Worm (Caenorhabditis elegans) whole organism, early embryonic: ENCODE results near the gene M05D6.5.

Source experiments
- F13C5.2 ChIP-seq: sonication (generic microtip); optimal IDR thresholded peaks from 2 replicates; lab custom pipeline; 2017; ENCODE audit warnings: mild to moderate bottlenecking, missing genetic modification characterization, inconsistent platforms, missing compliant biosample characterization
- aly-1 ChIP-seq: sonication (generic microtip); optimal IDR thresholded peaks from 2 replicates; lab custom pipeline; 2016; ENCODE audit warnings: missing genetic modification characterization, missing compliant biosample characterization
- ama-1 ChIP-seq: fragments of 150-350 bp; optimal IDR thresholded peaks from 2 replicates; lab custom pipeline; 2014
- ceh-13 ChIP-seq: fragments of 200-800 bp; sonication (Bioruptor generic); optimal IDR thresholded peaks from 2 replicates; lab custom pipeline; 2018; ENCODE audit warnings: mild to moderate bottlenecking, missing genetic modification characterization, missing compliant biosample characterization
- ceh-36 ChIP-seq: sonication (generic microtip); optimal IDR thresholded peaks from 2 replicates; lab custom pipeline; 2016; ENCODE audit warnings: missing genetic modification characterization, inconsistent platforms, missing compliant biosample characterization
- flt-1 ChIP-seq: fragments of 200-800 bp; sonication (Bioruptor generic); IDR thresholded peaks from 2 replicates; pipeline ENCODE4 v1.3.6; 2022; ENCODE audit warnings: missing genetic modification characterization, missing compliant biosample characterization
- hmg-4 ChIP-seq: fragments of 200-800 bp; sonication (Bioruptor generic); optimal IDR thresholded peaks from 2 replicates; lab custom pipeline; 2018; ENCODE audit warnings: mild to moderate bottlenecking, missing genetic modification characterization, missing compliant biosample characterization
- hnd-1 ChIP-seq: sonication (generic microtip); optimal IDR thresholded peaks from 2 replicates; lab custom pipeline; 2016; ENCODE audit warnings: missing genetic modification characterization, missing compliant biosample characterization
- pes-1 ChIP-seq: fragments of 200-800 bp; sonication (Bioruptor generic); IDR thresholded peaks from 2 replicates; pipeline ENCODE4 v1.3.6; 2022; ENCODE audit warnings: missing genetic modification reagents, missing genetic modification characterization, missing compliant biosample characterization
- scrt-1 ChIP-seq: fragments of 200-800 bp; sonication (Bioruptor generic); IDR thresholded peaks from 2 replicates; pipeline ENCODE4 v1.3.6; 2022; ENCODE audit warnings: missing genetic modification characterization, missing compliant biosample characterization
- sea-1 ChIP-seq: fragments of 200-800 bp; sonication (Bioruptor generic); conservative IDR thresholded peaks from 2 replicates; pipeline ENCODE4 v1.3.6; 2022; ENCODE audit warnings: missing genetic modification characterization, missing compliant biosample characterization
- tbx-11 ChIP-seq: fragments of 200-800 bp; sonication (Bioruptor generic); IDR thresholded peaks from 2 replicates; pipeline ENCODE4 v1.3.6; 2022; ENCODE audit warnings: missing genetic modification characterization, missing compliant biosample characterization
- tbx-37 ChIP-seq: fragments of 200-800 bp; sonication (Bioruptor generic); conservative IDR thresholded peaks from 2 replicates; pipeline ENCODE4 v1.3.6; 2022; ENCODE audit warnings: missing genetic modification reagents, missing genetic modification characterization, missing compliant biosample characterization
- tra-4 ChIP-seq: sonication (generic microtip); optimal IDR thresholded peaks from 2 replicates; lab custom pipeline; 2017; ENCODE audit warnings: missing genetic modification characterization, missing compliant biosample characterization

DNA sequence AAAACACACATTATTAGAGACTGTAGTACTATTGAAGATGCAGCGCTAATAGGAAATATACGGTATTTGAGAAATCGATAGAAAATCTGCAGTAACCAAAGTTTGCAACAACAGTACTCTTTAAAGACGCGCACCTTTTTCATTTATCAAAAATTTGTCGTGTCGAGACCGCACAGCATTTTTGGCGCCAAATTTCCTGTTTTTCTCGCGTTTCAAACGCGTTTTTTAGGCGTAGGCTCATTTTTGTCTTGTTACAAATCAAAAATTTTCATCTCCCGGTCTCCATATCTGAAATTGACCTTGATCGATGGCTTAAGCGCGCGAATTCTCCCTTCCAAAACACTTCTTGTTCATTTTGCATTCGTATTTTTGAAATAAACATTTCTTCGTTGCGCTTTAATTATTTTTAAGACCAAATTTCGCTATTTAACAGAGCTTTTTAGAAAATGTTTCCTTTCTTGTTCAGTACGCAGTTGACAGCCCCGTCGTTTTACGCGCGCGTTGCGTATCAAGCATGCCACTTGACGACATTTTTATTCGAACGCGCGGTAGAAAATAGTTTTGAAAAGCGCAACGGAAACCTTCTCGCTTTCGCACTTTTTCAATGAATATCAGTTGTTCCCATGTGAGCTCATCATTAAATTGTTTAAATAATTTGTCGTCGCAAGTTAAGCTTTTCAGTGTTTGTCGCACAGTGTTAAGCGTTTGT, 25.2 kb downstream of the M05D6.5 start:
- no peak for TF ChIP-seq F13C5.2 (tag; lab: Kevin White, UChicago)
- TF ChIP-seq hnd-1 (tag; lab: Kevin White, UChicago), result no peak
- TF ChIP-seq tra-4 (tag; lab: Kevin White, UChicago), result no peak
- TF ChIP-seq scrt-1 (GFP tag; lab: Robert Waterston, UW), result no peak
- TF ChIP-seq ceh-13 (GFP tag; lab: Kevin White, UChicago), result no peak
- no peak for TF ChIP-seq pes-1 (GFP tag; lab: Robert Waterston, UW)
- no peak for TF ChIP-seq ceh-36 (tag; lab: Kevin White, UChicago)
- no peak for TF ChIP-seq ama-1 (lab: Kevin White, UChicago)
- TF ChIP-seq tbx-11 (GFP tag; lab: Robert Waterston, UW), result no peak
- TF ChIP-seq flt-1 (GFP tag; lab: Robert Waterston, UW), result no peak
- no peak for TF ChIP-seq tbx-37 (GFP tag; lab: Robert Waterston, UW)
- TF ChIP-seq aly-1 (tag; lab: Kevin White, UChicago), result no peak
- TF ChIP-seq hmg-4 (GFP tag; lab: Kevin White, UChicago), result no peak
- no peak for TF ChIP-seq sea-1
